Worm (Caenorhabditis elegans) whole organism, L4 larva: ENCODE data around the gene T19C4.24.
A peak's percentile ranks its signal among the peaks of the same experiment; 100 is the strongest.

ENCODE experiments used
- ZK337.2 ChIP-seq: fragments of 200-800 bp; sonication (Bioruptor generic); IDR thresholded peaks from 2 replicates; pipeline ENCODE4 v1.3.6; 2022; ENCODE audit warnings: missing genetic modification reagents, missing genetic modification characterization, missing compliant biosample characterization
- aly-2 ChIP-seq: sonication (generic microtip); optimal IDR thresholded peaks from 2 replicates; lab custom pipeline; 2018; ENCODE audit warnings: missing biosample characterization, missing genetic modification characterization
- ama-1 ChIP-seq: fragments of 150-350 bp; optimal IDR thresholded peaks from 2 replicates; lab custom pipeline; 2014; ENCODE audit warnings: inconsistent platforms, mixed read lengths
- ceh-62 ChIP-seq: sonication (generic microtip); optimal IDR thresholded peaks from 2 replicates; lab custom pipeline; 2017; ENCODE audit warnings: missing biosample characterization, missing genetic modification characterization
- ctbp-1 ChIP-seq: fragments of 200-800 bp; sonication (Bioruptor generic); IDR thresholded peaks from 2 replicates; pipeline ENCODE4 v1.3.6; 2022; ENCODE audit warnings: missing genetic modification reagents, missing genetic modification characterization, missing compliant biosample characterization
- daf-19 ChIP-seq: fragments of 200-800 bp; sonication (Bioruptor generic); conservative IDR thresholded peaks from 2 replicates; pipeline ENCODE4 v1.3.6; 2022; ENCODE audit warnings: missing genetic modification characterization, missing compliant biosample characterization
- duxl-1 ChIP-seq: sonication (generic microtip); optimal IDR thresholded peaks from 2 replicates; lab custom pipeline; 2016; ENCODE audit warnings: mild to moderate bottlenecking, missing genetic modification characterization, moderate library complexity, missing compliant biosample characterization; ENCODE audit not compliant: poor library complexity
- egl-27 ChIP-seq: sonication (generic microtip); optimal IDR thresholded peaks from 3 replicates; lab custom pipeline; 2017; ENCODE audit warnings: missing biosample characterization, missing genetic modification reagents, missing genetic modification characterization
- egl-43 ChIP-seq: fragments of 200-800 bp; sonication (Bioruptor generic); IDR thresholded peaks from 2 replicates; pipeline ENCODE4 v1.3.6; 2022; ENCODE audit warnings: missing genetic modification reagents, missing genetic modification characterization, missing compliant biosample characterization
- fos-1 ChIP-seq: fragments of 150-350 bp; optimal IDR thresholded peaks from 2 replicates; lab custom pipeline; 2014; ENCODE audit warnings: missing biosample characterization, missing genetic modification characterization
- gei-8 ChIP-seq: fragments of 200-800 bp; sonication (Bioruptor generic); optimal IDR thresholded peaks from 2 replicates; lab custom pipeline; 2018; ENCODE audit warnings: mild to moderate bottlenecking, missing genetic modification characterization, missing compliant biosample characterization
- hlh-11 ChIP-seq: fragments of 200-800 bp; sonication (Bioruptor generic); optimal IDR thresholded peaks from 2 replicates; lab custom pipeline; 2018; ENCODE audit warnings: mild to moderate bottlenecking, missing genetic modification characterization, missing compliant biosample characterization
- hlh-30 ChIP-seq: sonication (generic microtip); optimal IDR thresholded peaks from 2 replicates; lab custom pipeline; 2017; ENCODE audit warnings: antibody characterized with exemption, mild to moderate bottlenecking, missing genetic modification characterization, missing compliant biosample characterization; ENCODE audit not compliant: insufficient read depth
- jun-1 ChIP-seq: fragments of 150-350 bp; optimal IDR thresholded peaks from 2 replicates; lab custom pipeline; 2014; ENCODE audit warnings: missing biosample characterization, missing genetic modification reagents, missing genetic modification characterization
- lin-1 ChIP-seq: fragments of 200-800 bp; sonication (Bioruptor generic); IDR thresholded peaks from 2 replicates; pipeline ENCODE4 v1.3.6; 2022; ENCODE audit warnings: missing genetic modification reagents, missing genetic modification characterization, missing compliant biosample characterization
- lin-15B ChIP-seq: fragments of 150-350 bp; sonication (generic microtip); optimal IDR thresholded peaks from 3 replicates; lab custom pipeline; 2014; ENCODE audit warnings: missing biosample characterization, missing genetic modification characterization
- lin-39 ChIP-seq: fragments of 150-350 bp; optimal IDR thresholded peaks from 2 replicates; lab custom pipeline; 2014; ENCODE audit warnings: missing biosample characterization, missing genetic modification reagents, missing genetic modification characterization
- lir-3 ChIP-seq: sonication (generic microtip); optimal IDR thresholded peaks from 2 replicates; lab custom pipeline; 2016; ENCODE audit warnings: mild to moderate bottlenecking, missing genetic modification characterization, missing compliant biosample characterization
- madf-9 ChIP-seq: fragments of 200-800 bp; sonication (Bioruptor generic); conservative IDR thresholded peaks from 2 replicates; pipeline ENCODE4 v1.3.6; 2022; ENCODE audit warnings: missing genetic modification reagents, missing genetic modification characterization, missing compliant biosample characterization
- mes-2 ChIP-seq: sonication (generic microtip); optimal IDR thresholded peaks from 2 replicates; lab custom pipeline; 2016; ENCODE audit warnings: missing genotype, mild to moderate bottlenecking, missing genetic modification characterization, missing compliant biosample characterization; ENCODE audit not compliant: poor library complexity, severe bottlenecking
- mxl-2 ChIP-seq: fragments of 200-800 bp; sonication (Bioruptor generic); conservative IDR thresholded peaks from 2 replicates; pipeline ENCODE4 v1.3.6; 2022; ENCODE audit warnings: missing genetic modification reagents, missing genetic modification characterization, missing compliant biosample characterization
- nhr-237 ChIP-seq: sonication (generic microtip); optimal IDR thresholded peaks from 2 replicates; lab custom pipeline; 2017; ENCODE audit warnings: missing biosample characterization, missing genetic modification characterization
- nhr-25 ChIP-seq: sonication (generic microtip); optimal IDR thresholded peaks from 2 replicates; lab custom pipeline; 2017; ENCODE audit warnings: missing genetic modification characterization, mild to moderate bottlenecking, missing compliant biosample characterization, antibody characterized with exemption, moderate library complexity, borderline replicate concordance; ENCODE audit not compliant: insufficient read depth
- nhr-28 ChIP-seq: fragments of 150-350 bp; optimal IDR thresholded peaks from 2 replicates; lab custom pipeline; 2014; ENCODE audit warnings: missing biosample characterization, missing genetic modification characterization
- nhr-42 ChIP-seq: fragments of 200-800 bp; sonication (Bioruptor generic); IDR thresholded peaks from 2 replicates; pipeline ENCODE4 v1.3.6; 2022; ENCODE audit warnings: missing genetic modification characterization, missing compliant biosample characterization
- nhr-77 ChIP-seq: fragments of 150-350 bp; optimal IDR thresholded peaks from 2 replicates; lab custom pipeline; 2014; ENCODE audit warnings: missing biosample characterization, missing genetic modification characterization
- pqm-1 ChIP-seq: sonication (generic microtip); optimal IDR thresholded peaks from 2 replicates; lab custom pipeline; 2017; ENCODE audit warnings: missing biosample characterization, missing genetic modification characterization
- sdz-12 ChIP-seq: fragments of 200-800 bp; sonication (Bioruptor generic); optimal IDR thresholded peaks from 2 replicates; lab custom pipeline; 2018; ENCODE audit warnings: mild to moderate bottlenecking, missing genetic modification characterization, missing compliant biosample characterization
- skn-1 ChIP-seq: fragments of 150-350 bp; optimal IDR thresholded peaks from 2 replicates; lab custom pipeline; 2014; ENCODE audit warnings: missing biosample characterization, missing genetic modification characterization
- tra-1 ChIP-seq: fragments of 200-800 bp; sonication (Bioruptor generic); IDR thresholded peaks from 2 replicates; pipeline ENCODE4 v1.3.6; 2022; ENCODE audit warnings: missing genetic modification reagents, missing genetic modification characterization, missing compliant biosample characterization
- unc-39 ChIP-seq: sonication (generic microtip); optimal IDR thresholded peaks from 2 replicates; lab custom pipeline; 2017; ENCODE audit warnings: missing biosample characterization, missing genetic modification characterization
- unc-62 ChIP-seq, 3 experiments: fragments of 150-350 bp in 1 of 3; sonication (generic microtip); optimal IDR thresholded peaks in 2 of 3; peaks in 1 of 3; 1 replicate in 1 of 3; 2 replicates in 2 of 3; lab custom pipeline; 2014 to 2017; ENCODE audit warnings: missing biosample characterization in 3 of 3, missing genetic modification characterization in 3 of 3, missing genetic modification reagents in 3 of 3, missing genotype in 1 of 3
- vab-7 ChIP-seq: fragments of 200-800 bp; sonication (Bioruptor generic); IDR thresholded peaks from 2 replicates; pipeline ENCODE4 v1.3.6; 2022; ENCODE audit warnings: missing genetic modification reagents, missing genetic modification characterization, missing compliant biosample characterization
- zag-1 ChIP-seq: fragments of 150-350 bp; optimal IDR thresholded peaks from 2 replicates; lab custom pipeline; 2014; ENCODE audit warnings: missing biosample characterization, missing genetic modification characterization
- ztf-11 ChIP-seq: fragments of 150-350 bp; optimal IDR thresholded peaks from 2 replicates; lab custom pipeline; 2014; ENCODE audit warnings: missing biosample characterization, missing genetic modification characterization

Gene T19C4.24

DNA sequence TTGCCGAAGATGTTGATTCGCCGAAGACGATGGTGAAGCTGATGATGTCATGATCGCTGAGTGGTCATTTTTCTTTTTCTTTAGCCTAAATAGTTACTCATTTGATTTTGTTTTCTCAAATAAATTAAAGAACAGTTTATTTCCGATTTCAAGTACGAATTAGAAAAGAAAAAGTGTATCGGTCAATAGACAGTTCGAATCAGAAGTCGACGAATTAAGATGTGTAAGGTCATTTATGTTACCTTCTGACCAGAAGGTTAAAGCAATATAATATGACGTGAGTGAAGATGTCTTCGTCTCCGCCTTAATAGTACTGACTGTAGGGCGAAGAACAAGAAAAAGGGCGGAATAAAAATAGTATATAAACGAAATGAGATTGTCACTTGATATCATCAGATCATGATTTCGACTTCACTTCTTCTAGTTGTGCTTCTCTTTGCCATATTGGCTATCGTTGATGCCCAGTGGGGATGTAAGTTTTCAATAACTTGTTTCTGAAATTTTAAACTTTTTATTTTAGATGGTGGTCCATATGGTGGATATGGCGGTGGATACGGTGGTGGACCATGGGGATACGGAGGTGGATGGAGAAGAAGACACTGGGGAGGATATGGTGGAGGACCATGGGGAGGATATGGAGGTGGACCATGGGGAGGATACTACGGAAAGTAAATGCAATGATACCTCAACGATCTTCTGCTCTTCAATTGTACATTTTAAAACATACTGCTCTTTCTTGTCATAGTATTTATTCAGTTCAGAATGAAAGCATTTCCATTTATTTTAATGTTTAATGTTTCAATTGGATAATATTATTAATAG is at the start of gene T19C4.24, which contains the start of gene nlp-33:
Gene T19C4.24, minus strand, starts transcription at position 51 of the 822 bp plus-strand sequence.
Gene nlp-33, plus strand, starts transcription at position 389 of the 822 bp plus-strand sequence.
- TF ChIP-seq nhr-42 (GFP tag; lab: Robert Waterston, UW) (no peak), sdz-12 (no peak), egl-43 (0 out of 2 replicates have a peak, but pooled peaks have one; percentile 14), egl-27 (tag; lab: Kevin White, UChicago) (no peak), vab-7 (GFP tag; lab: Robert Waterston, UW) (no peak), jun-1 (tag; lab: Kevin White, UChicago) (no peak), hlh-11 (tag; lab: Kevin White, UChicago) (no peak), nhr-25 (tag; lab: Kevin White, UChicago) (peak; percentile 78), duxl-1 (tag; lab: Kevin White, UChicago) (no peak), nhr-77 (tag; lab: Kevin White, UChicago) (no peak), hlh-30 (tag; lab: Kevin White, UChicago) (peak; percentile 49), ama-1 (peak; percentile 94), unc-62 (GFP tag; optimal IDR thresholded peaks at IDR 0.05 in 1 of 2; lab: Kevin White, UChicago) (peak in 1 of 2 experiments; percentile 97), unc-62 (tag; optimal IDR thresholded peaks at IDR 0.05; lab: Kevin White, UChicago) (no peak), ctbp-1 (0 out of 2 replicates have a peak, but pooled peaks have one; percentile 15), mxl-2 (0 out of 2 replicates have a peak, but pooled peaks have one; percentile 50), ZK337.2 (GFP tag; lab: Robert Waterston, UW) (no peak), madf-9 (GFP tag; lab: Robert Waterston, UW) (0 out of 2 replicates have a peak, but pooled peaks have one; percentile 4), gei-8 (peak; percentile 50)

DNA sequence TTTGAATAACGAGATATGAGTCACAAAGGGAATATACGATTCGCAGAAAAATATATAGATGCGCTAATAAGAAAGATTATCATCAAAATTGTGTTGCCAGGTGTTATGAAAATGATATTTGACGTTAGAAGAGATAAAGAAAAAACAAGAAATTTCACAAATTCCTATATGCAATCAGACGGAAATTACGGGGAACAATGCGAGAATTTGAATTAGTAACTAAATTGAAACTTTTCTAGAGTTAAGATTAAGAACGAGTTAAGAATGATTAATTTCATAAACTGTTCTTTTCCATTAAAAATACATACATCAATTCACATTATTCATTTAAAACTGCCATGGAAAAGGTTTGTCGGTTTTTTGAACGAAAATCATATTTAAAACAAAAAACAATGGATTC is 49.3 kb upstream of the T19C4.24 start, which contains the start of gene clc-6:
Gene clc-6, minus strand, starts transcription at position 101 of the 400 bp plus-strand sequence.
- no peak for TF ChIP-seq egl-27 (tag; lab: Kevin White, UChicago)
- TF ChIP-seq, all 104 proteins: peak for 0

DNA sequence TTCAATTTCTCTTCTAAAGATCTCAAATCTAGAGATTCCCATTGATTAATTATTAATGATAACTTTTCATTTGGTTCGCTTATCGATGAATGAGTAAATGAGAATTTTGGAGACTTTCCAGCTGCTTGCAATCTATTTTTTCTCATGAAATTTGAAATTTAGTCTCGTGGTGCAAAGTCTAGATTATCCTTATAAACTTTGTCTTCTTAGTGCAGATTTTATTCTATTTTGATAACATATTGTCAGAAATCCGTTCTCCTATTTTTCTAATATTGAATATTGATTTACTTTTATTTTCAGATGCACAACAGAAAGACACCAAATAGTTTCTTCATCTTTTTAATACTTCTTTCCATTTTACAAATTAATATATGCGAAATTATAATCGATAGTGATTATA is 44.2 kb upstream of the T19C4.24 start, which contains the start of gene lgc-49:
Gene lgc-49, plus strand, starts transcription at position 301 of the 400 bp plus-strand sequence.
- no peak for TF ChIP-seq daf-19 (GFP tag; lab: Robert Waterston, UW)
- no peak for TF ChIP-seq ceh-62 (tag; lab: Kevin White, UChicago)

ce11 chrV:11182925-11183324 is 36.1 kb upstream of the T19C4.24 start, which contains the start of gene cnc-10:
Gene cnc-10 (plus strand): TSS chrV:11183225.
- TF ChIP-seq daf-19 (GFP tag; lab: Robert Waterston, UW) (no peak), nhr-42 (GFP tag; lab: Robert Waterston, UW) (no peak)

DNA sequence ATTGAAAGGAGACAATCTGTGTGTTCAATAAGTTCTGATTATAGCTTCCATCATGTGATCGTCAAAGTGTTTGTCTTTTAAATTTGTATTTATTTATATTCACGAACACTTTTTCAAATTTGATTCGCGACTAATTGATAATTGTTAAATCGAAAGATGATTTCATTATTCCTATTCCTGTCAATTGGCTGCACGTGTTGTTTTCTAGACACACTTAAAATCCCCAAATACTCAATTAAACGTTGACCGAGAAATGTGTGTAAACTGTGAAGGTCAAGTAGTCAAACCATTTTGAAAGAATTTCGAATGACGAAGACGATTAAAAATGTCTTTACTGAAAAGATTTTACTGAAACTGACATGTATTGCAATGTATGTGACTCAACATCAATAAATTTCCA is 34.1 kb upstream of the T19C4.24 start:
- TF ChIP-seq fos-1 (tag; lab: Kevin White, UChicago) (no peak), unc-39 (no peak), mxl-2 (no peak), mes-2 (tag; lab: Kevin White, UChicago) (no peak), daf-19 (GFP tag; lab: Robert Waterston, UW) (no peak), lin-39 (tag; lab: Kevin White, UChicago) (no peak), ceh-62 (tag; lab: Kevin White, UChicago) (no peak), nhr-28 (no peak), nhr-237 (no peak), lin-15B (tag; lab: Kevin White, UChicago) (no peak), vab-7 (GFP tag; lab: Robert Waterston, UW) (no peak)

DNA sequence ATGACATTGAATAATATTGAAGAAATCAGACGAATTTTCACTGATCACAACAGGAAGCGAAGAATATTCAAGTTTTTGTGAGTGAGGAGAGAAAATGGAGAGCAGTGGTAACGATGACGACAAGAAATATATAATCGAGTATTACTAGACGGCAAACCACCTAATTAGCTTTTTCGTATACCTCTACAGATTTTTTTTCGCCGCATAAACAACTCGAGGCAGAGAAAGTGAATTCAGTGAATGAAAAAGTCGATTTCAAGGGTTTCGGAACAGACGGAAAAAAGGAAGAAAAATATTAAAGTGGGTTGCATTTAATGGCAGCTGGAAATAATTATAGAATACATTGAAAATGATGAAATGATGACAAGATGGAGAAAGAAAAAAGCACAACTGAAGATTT is 30.8 kb upstream of the T19C4.24 start, which contains the start of gene gpa-1:
Gene gpa-1, minus strand, starts transcription at position 101 of the 400 bp plus-strand sequence.
- TF ChIP-seq ztf-11 (tag; lab: Kevin White, UChicago), result no peak
- no peak for TF ChIP-seq zag-1
- TF ChIP-seq aly-2 (tag; lab: Kevin White, UChicago), result no peak
- TF ChIP-seq ZK337.2 (GFP tag; lab: Robert Waterston, UW), result no peak
- no peak for TF ChIP-seq tra-1 (GFP tag; lab: Robert Waterston, UW)
- no peak for TF ChIP-seq skn-1 (tag; lab: Kevin White, UChicago)
- no peak for TF ChIP-seq lir-3 (tag; lab: Kevin White, UChicago)
- no peak for TF ChIP-seq lin-1 (GFP tag; lab: Robert Waterston, UW)
- TF ChIP-seq jun-1 (tag; lab: Kevin White, UChicago), result no peak
- TF ChIP-seq pqm-1, result no peak
- no peak for TF ChIP-seq nhr-28
- TF ChIP-seq, all 104 proteins: peak for 0
